Fruit fly (Drosophila melanogaster) whole organism, wandering third instar larva: ENCODE results near the gene Or65a.

Experiments used
- Dfd ChIP-seq: fragments of >200 bp; optimal IDR thresholded peaks from 2 replicates; lab custom pipeline; 2017; ENCODE audit warnings: missing biosample characterization, missing genetic modification characterization
- GATAd ChIP-seq: sonication (Bioruptor generic); optimal IDR thresholded peaks from 2 replicates; lab custom pipeline; 2016; ENCODE audit warnings: missing biosample characterization, missing genetic modification characterization
- Jra ChIP-seq: sonication (Bioruptor generic); optimal IDR thresholded peaks from 2 replicates; lab custom pipeline; 2016; ENCODE audit warnings: missing biosample characterization, missing genetic modification characterization
- OdsH ChIP-seq: fragments of 200-800 bp; sonication (Bioruptor generic); optimal IDR thresholded peaks from 2 replicates; lab custom pipeline; 2016; ENCODE audit warnings: missing biosample characterization, mild to moderate bottlenecking, missing genetic modification characterization
- br ChIP-seq: fragments of 200-800 bp; sonication (Bioruptor generic); optimal IDR thresholded peaks from 2 replicates; lab custom pipeline; 2016; ENCODE audit warnings: missing biosample characterization, missing genetic modification characterization
- dmrt93B ChIP-seq: fragments of 200-800 bp; sonication (Bioruptor generic); optimal IDR thresholded peaks from 2 replicates; lab custom pipeline; 2018; ENCODE audit warnings: missing biosample characterization, mild to moderate bottlenecking, missing genetic modification characterization
- dsf ChIP-seq: sonication (Bioruptor generic); optimal IDR thresholded peaks from 2 replicates; lab custom pipeline; 2016; ENCODE audit warnings: missing biosample characterization, missing genetic modification characterization, borderline replicate concordance
- fru ChIP-seq: fragments of 200-800 bp; sonication (Bioruptor generic); optimal IDR thresholded peaks from 3 replicates; lab custom pipeline; 2016; ENCODE audit warnings: missing biosample characterization, mild to moderate bottlenecking, missing genetic modification characterization
- h ChIP-seq: fragments of 200-800 bp; sonication (Bioruptor generic); optimal IDR thresholded peaks from 3 replicates; lab custom pipeline; 2016; ENCODE audit warnings: missing biosample characterization, mild to moderate bottlenecking, missing genetic modification characterization
- lola ChIP-seq: fragments of >200 bp; optimal IDR thresholded peaks from 2 replicates; lab custom pipeline; 2017; ENCODE audit warnings: missing biosample characterization, missing genetic modification characterization
- psq ChIP-seq: fragments of 200-800 bp; sonication (Bioruptor generic); optimal IDR thresholded peaks from 3 replicates; lab custom pipeline; 2017; ENCODE audit warnings: missing biosample characterization, mild to moderate bottlenecking, missing genetic modification characterization, moderate library complexity
- sv ChIP-seq: fragments of 200-800 bp; sonication (Bioruptor generic); optimal IDR thresholded peaks from 3 replicates; lab custom pipeline; 2016; ENCODE audit warnings: missing biosample characterization, missing genetic modification characterization

dm6 chr3L:6366629-6367028, 46.2 kb downstream of the Or65a start:
- TF ChIP-seq sv (GFP tag; lab: Kevin White, UChicago) (no peak), fru (GFP tag; lab: Kevin White, UChicago) (no peak), dmrt93B (GFP tag; lab: Kevin White, UChicago) (no peak), lola (no peak), Dfd (GFP tag; lab: Kevin White, UChicago) (no peak), Jra (GFP tag; lab: Kevin White, UChicago) (no peak), GATAd (GFP tag; lab: Kevin White, UChicago) (no peak), OdsH (GFP tag; lab: Kevin White, UChicago) (no peak), br (GFP tag; lab: Kevin White, UChicago) (no peak), psq (no peak), h (GFP tag; lab: Kevin White, UChicago) (no peak), dsf (no peak)
